Fruit fly (Drosophila melanogaster) whole organism, embryonic: ENCODE data around the gene CG32425.
A peak's percentile ranks its signal among the peaks of the same experiment; 100 is the strongest.

ENCODE experiments used
- CG10321 ChIP-seq: fragments of 200-800 bp; sonication (Bioruptor generic); IDR thresholded peaks from 2 replicates; pipeline ENCODE4 v1.3.6; 2022; ENCODE audit warnings: missing biosample characterization, missing genetic modification characterization
- CG12391 ChIP-seq: fragments of 200-800 bp; sonication (Bioruptor generic); optimal IDR thresholded peaks from 3 replicates; lab custom pipeline; 2018; ENCODE audit warnings: missing biosample characterization, mild to moderate bottlenecking, missing genetic modification characterization, moderate library complexity
- CG13296 ChIP-seq: fragments of 200-800 bp; sonication (Bioruptor generic); optimal IDR thresholded peaks from 3 replicates; lab custom pipeline; 2018; ENCODE audit warnings: missing biosample characterization, mild to moderate bottlenecking, missing genetic modification characterization
- CG14965 ChIP-seq: fragments of 200-800 bp; sonication (Bioruptor generic); optimal IDR thresholded peaks from 2 replicates; lab custom pipeline; 2016; ENCODE audit warnings: missing biosample characterization, missing genetic modification characterization, borderline replicate concordance
- CG15479 ChIP-seq: fragments of 200-800 bp; sonication (Bioruptor generic); optimal IDR thresholded peaks from 3 replicates; lab custom pipeline; 2019; ENCODE audit warnings: missing biosample characterization, mild to moderate bottlenecking, missing genetic modification characterization, moderate library complexity
- CG16815 ChIP-seq: fragments of 200-800 bp; sonication (Bioruptor generic); optimal IDR thresholded peaks from 3 replicates; lab custom pipeline; 2017; ENCODE audit warnings: missing biosample characterization, mild to moderate bottlenecking, missing genetic modification characterization
- CG2120 ChIP-seq: fragments of 200-800 bp; sonication (Bioruptor generic); optimal IDR thresholded peaks from 3 replicates; lab custom pipeline; 2016; ENCODE audit warnings: missing biosample characterization, missing genetic modification characterization
- CG2678 ChIP-seq: fragments of 200-800 bp; sonication (Bioruptor generic); optimal IDR thresholded peaks from 3 replicates; lab custom pipeline; 2019; ENCODE audit warnings: missing biosample characterization, mild to moderate bottlenecking, missing genetic modification characterization, moderate library complexity
- CG3163 ChIP-seq: fragments of 200-800 bp; sonication (Bioruptor generic); optimal IDR thresholded peaks from 3 replicates; lab custom pipeline; 2016; ENCODE audit warnings: missing biosample characterization, missing genetic modification characterization
- CG33557 ChIP-seq: fragments of 200-800 bp; sonication (Bioruptor generic); optimal IDR thresholded peaks from 2 replicates; lab custom pipeline; 2019; ENCODE audit warnings: missing biosample characterization, mild to moderate bottlenecking, missing genetic modification characterization, moderate library complexity
- CG3407 ChIP-seq: fragments of 200-800 bp; sonication (Bioruptor generic); optimal IDR thresholded peaks from 2 replicates; lab custom pipeline; 2018; ENCODE audit warnings: missing biosample characterization, mild to moderate bottlenecking, missing genetic modification characterization
- CG3995 ChIP-seq: fragments of 200-800 bp; sonication (Bioruptor generic); optimal IDR thresholded peaks from 3 replicates; lab custom pipeline; 2016; ENCODE audit warnings: missing biosample characterization, missing genetic modification characterization
- CG4854 ChIP-seq: fragments of 200-800 bp; sonication (Bioruptor generic); optimal IDR thresholded peaks from 2 replicates; lab custom pipeline; 2016; ENCODE audit warnings: missing biosample characterization, missing genetic modification characterization, inconsistent platforms
- CG7372 ChIP-seq: fragments of 200-800 bp; sonication (Bioruptor generic); IDR thresholded peaks from 2 replicates; pipeline ENCODE4 v1.3.6; 2022; ENCODE audit warnings: missing biosample characterization, missing genetic modification characterization
- CG7745 ChIP-seq: fragments of 200-800 bp; sonication (Bioruptor generic); optimal IDR thresholded peaks from 2 replicates; lab custom pipeline; 2018; ENCODE audit warnings: missing biosample characterization, mild to moderate bottlenecking, missing genetic modification characterization, moderate library complexity
- CG7987 ChIP-seq: fragments of 200-800 bp; sonication (Bioruptor generic); optimal IDR thresholded peaks from 2 replicates; lab custom pipeline; 2018; ENCODE audit warnings: missing biosample characterization, mild to moderate bottlenecking, missing genetic modification characterization, moderate library complexity
- Drgx ChIP-seq: fragments of 200-800 bp; sonication (Bioruptor generic); IDR thresholded peaks from 2 replicates; pipeline ENCODE4 v1.3.6; 2022; ENCODE audit warnings: missing biosample characterization, missing genetic modification characterization
- Hmr ChIP-seq: fragments of 200-800 bp; sonication (Bioruptor generic); optimal IDR thresholded peaks from 3 replicates; lab custom pipeline; 2017; ENCODE audit warnings: mild to moderate bottlenecking, missing biosample characterization, missing genetic modification reagents, missing genetic modification characterization
- Hr51 ChIP-seq, 2 experiments: fragments of 200-800 bp; sonication (Bioruptor generic); optimal IDR thresholded peaks; 2 replicates in 1 of 2; 3 replicates in 1 of 2; lab custom pipeline; 2016 to 2018; ENCODE audit warnings: missing biosample characterization in 2 of 2, missing genetic modification characterization in 2 of 2, mild to moderate bottlenecking in 1 of 2, moderate library complexity in 1 of 2
- MESR4 ChIP-seq: fragments of 200-800 bp; sonication (Bioruptor generic); optimal IDR thresholded peaks from 2 replicates; lab custom pipeline; 2018; ENCODE audit warnings: missing biosample characterization, mild to moderate bottlenecking, missing genetic modification characterization, moderate library complexity
- Max ChIP-seq: fragments of 200-800 bp; sonication (Bioruptor generic); optimal IDR thresholded peaks from 2 replicates; lab custom pipeline; 2016; ENCODE audit warnings: missing biosample characterization, mild to moderate bottlenecking, missing genetic modification characterization
- Med ChIP-seq: fragments of 200-800 bp; sonication (Bioruptor generic); peaks from one replicate; lab custom pipeline; 2016; ENCODE audit warnings: missing biosample characterization, missing genetic modification characterization, mild to moderate bottlenecking, inconsistent platforms, moderate library complexity
- Neu2 ChIP-seq: fragments of 200-800 bp; sonication (Bioruptor generic); optimal IDR thresholded peaks from 3 replicates; lab custom pipeline; 2016; ENCODE audit warnings: missing biosample characterization, missing genetic modification characterization, borderline replicate concordance
- Sox100B ChIP-seq: fragments of 200-800 bp; sonication (Bioruptor generic); optimal IDR thresholded peaks from 3 replicates; lab custom pipeline; 2018; ENCODE audit warnings: missing biosample characterization, mild to moderate bottlenecking, missing genetic modification characterization
- Sry-β ChIP-seq: fragments of 200-800 bp; sonication (Bioruptor generic); optimal IDR thresholded peaks from 2 replicates; lab custom pipeline; 2018; ENCODE audit warnings: missing biosample characterization, mild to moderate bottlenecking, missing genetic modification characterization, moderate library complexity
- Taf1 ChIP-seq: fragments of 200-800 bp; sonication (Bioruptor generic); IDR thresholded peaks from 2 replicates; pipeline ENCODE4 v1.3.6; 2022; ENCODE audit warnings: missing biosample characterization, missing genetic modification characterization
- Vsx1 ChIP-seq: fragments of 200-800 bp; sonication (Bioruptor generic); optimal IDR thresholded peaks from 2 replicates; lab custom pipeline; 2017; ENCODE audit warnings: missing biosample characterization, mild to moderate bottlenecking, missing genetic modification characterization, missing genetic modification reagents
- amos ChIP-seq: fragments of 200-800 bp; sonication (Bioruptor generic); IDR thresholded peaks from 2 replicates; pipeline ENCODE4 v1.3.6; 2022; ENCODE audit warnings: missing biosample characterization, missing genetic modification characterization; ENCODE audit not compliant: partially characterized antibody
- crp ChIP-seq, 2 experiments: fragments of 200-800 bp; sonication (Bioruptor generic); optimal IDR thresholded peaks; 2 replicates in 1 of 2; 3 replicates in 1 of 2; lab custom pipeline; 2017; ENCODE audit warnings: missing biosample characterization in 2 of 2, missing genetic modification characterization in 2 of 2, mild to moderate bottlenecking in 1 of 2, moderate library complexity in 1 of 2
- ewg ChIP-seq: fragments of 200-800 bp; sonication (Bioruptor generic); optimal IDR thresholded peaks from 3 replicates; lab custom pipeline; 2017; ENCODE audit warnings: mild to moderate bottlenecking, missing biosample characterization, missing genetic modification reagents, missing genetic modification characterization
- fd96Cb ChIP-seq: fragments of 200-800 bp; sonication (Bioruptor generic); optimal IDR thresholded peaks from 2 replicates; lab custom pipeline; 2018; ENCODE audit warnings: missing biosample characterization, mild to moderate bottlenecking, missing genetic modification characterization, moderate library complexity
- gro ChIP-seq: fragments of 200-800 bp; sonication (Bioruptor generic); optimal IDR thresholded peaks from 2 replicates; lab custom pipeline; 2016; ENCODE audit warnings: missing biosample characterization, missing genetic modification characterization
- gt ChIP-seq: fragments of 200-800 bp; sonication (Bioruptor generic); IDR thresholded peaks from 2 replicates; pipeline ENCODE4 v1.3.6; 2022; ENCODE audit warnings: missing biosample characterization, missing genetic modification characterization
- lmd ChIP-seq: fragments of 200-800 bp; sonication (Bioruptor generic); IDR thresholded peaks from 2 replicates; pipeline ENCODE4 v1.3.6; 2022; ENCODE audit warnings: missing biosample characterization, missing genetic modification characterization
- lola ChIP-seq, 3 experiments: fragments of >200 bp in 2 of 3; fragments of 200-800 bp in 1 of 3; sonication (Bioruptor generic) in 1 of 3; optimal IDR thresholded peaks; 2 replicates each; lab custom pipeline; 2017 to 2019; ENCODE audit warnings: missing biosample characterization in 3 of 3, missing genetic modification characterization in 3 of 3, mild to moderate bottlenecking in 1 of 3, moderate library complexity in 1 of 3
- sc ChIP-seq, 3 experiments: fragments of >200 bp in 2 of 3; fragments of 200-800 bp in 1 of 3; sonication (Bioruptor generic) in 1 of 3; optimal IDR thresholded peaks; 2 replicates in 2 of 3; 3 replicates in 1 of 3; lab custom pipeline; 2017; ENCODE audit warnings: mild to moderate bottlenecking in 1 of 3, missing biosample characterization in 1 of 3, missing genetic modification characterization in 1 of 3, missing genetic modification reagents in 1 of 3
- sens ChIP-seq: fragments of 200-800 bp; sonication (Bioruptor generic); peaks from one replicate; lab custom pipeline; 2016; ENCODE audit warnings: missing biosample characterization, missing genetic modification characterization
- sna ChIP-seq: fragments of 200-800 bp; sonication (Bioruptor generic); IDR thresholded peaks from 2 replicates; pipeline ENCODE4 v1.3.6; 2022; ENCODE audit warnings: missing biosample characterization, missing genetic modification characterization; ENCODE audit not compliant: partially characterized antibody
- tio ChIP-seq: fragments of 200-800 bp; sonication (Bioruptor generic); optimal IDR thresholded peaks from 2 replicates; lab custom pipeline; 2017; ENCODE audit warnings: missing biosample characterization, missing genetic modification characterization, inconsistent platforms
- trem ChIP-seq: fragments of 200-800 bp; optimal IDR thresholded peaks from 3 replicates; lab custom pipeline; 2019; ENCODE audit warnings: missing biosample characterization, mild to moderate bottlenecking, missing genetic modification characterization, moderate library complexity
- ttk ChIP-seq: fragments of 200-800 bp; sonication (Bioruptor generic); IDR thresholded peaks from 2 replicates; pipeline ENCODE4 v2.1.2; 2022; ENCODE audit warnings: missing biosample characterization, missing genetic modification characterization
- wor ChIP-seq: fragments of 200-800 bp; sonication (Bioruptor generic); IDR thresholded peaks from 2 replicates; pipeline ENCODE4 v1.3.6; 2022; ENCODE audit warnings: missing biosample characterization, missing genetic modification characterization
- zf30C ChIP-seq: fragments of 200-800 bp; sonication (Bioruptor generic); optimal IDR thresholded peaks from 3 replicates; lab custom pipeline; 2018; ENCODE audit warnings: missing biosample characterization, mild to moderate bottlenecking, missing genetic modification characterization

CG32425 gene

dm6 chr3L:20540182-20540974, 43.3 kb downstream of the CG32425 start, which contains the start of gene Rcd2 (continued):
- TF ChIP-seq sc (optimal IDR thresholded peaks at IDR 0.05; lab: Kevin White, UChicago) (no peak), sc (GFP tag; optimal IDR thresholded peaks at IDR 0.05; lab: Kevin White, UChicago) (no peak), zf30C (GFP tag; lab: Kevin White, UChicago) (no peak), CG4854 (peak; percentile 17), wor (no peak), CG7745 (no peak)

dm6 chr3L:20540975-20541951, 44.1 kb downstream of the CG32425 start:
- TF ChIP-seq Hmr (GFP tag; lab: Kevin White, UChicago) (peak; percentile 36), Med (peak; percentile 80), gro (GFP tag; lab: Kevin White, UChicago) (peak; percentile 25), CG13296 (GFP tag; lab: Kevin White, UChicago) (no peak), lmd (no peak), CG2120 (GFP tag; lab: Kevin White, UChicago) (no peak), CG7372 (no peak), crp (GFP tag; optimal IDR thresholded peaks at IDR 0.05; lab: Kevin White, UChicago) (no peak), amos (GFP tag; lab: Robert Waterston, UW) (no peak), Sry-β (no peak), CG15479 (GFP tag; lab: Kevin White, UChicago) (no peak), tio (no peak), CG7987 (GFP tag; lab: Kevin White, UChicago) (no peak), ewg (GFP tag; lab: Kevin White, UChicago) (peak; percentile 81), Sox100B (GFP tag; lab: Kevin White, UChicago) (no peak), Vsx1 (GFP tag; lab: Kevin White, UChicago) (no peak), CG12391 (tag; lab: Kevin White, UChicago) (no peak), MESR4 (GFP tag; lab: Kevin White, UChicago) (no peak), gt (GFP tag; lab: Robert Waterston, UW) (no peak), ttk (no peak), sens (GFP tag; lab: Kevin White, UChicago) (peak; percentile 86), Hr51 (GFP tag; optimal IDR thresholded peaks at IDR 0.05; lab: Kevin White, UChicago) (no peak), lola (GFP tag; optimal IDR thresholded peaks at IDR 0.05; lab: Kevin White, UChicago) (no peak), CG3407 (GFP tag; lab: Kevin White, UChicago) (no peak), trem (tag; lab: Kevin White, UChicago) (peak; percentile 7), CG14965 (GFP tag; lab: Kevin White, UChicago) (no peak), CG3995 (GFP tag; lab: Kevin White, UChicago) (peak; percentile 96), Max (no peak), CG10321 (GFP tag; lab: Robert Waterston, UW) (no peak), CG2678 (no peak), Neu2 (GFP tag; lab: Kevin White, UChicago) (no peak), CG16815 (GFP tag; lab: Kevin White, UChicago) (no peak), CG3163 (GFP tag; lab: Kevin White, UChicago) (peak; percentile 28), sna (GFP tag; lab: Robert Waterston, UW) (0 out of 2 replicates have a peak, but pooled peaks have one; percentile 15), fd96Cb (tag; lab: Kevin White, UChicago) (no peak), Drgx (no peak), Taf1 (no peak), CG33557 (GFP tag; lab: Kevin White, UChicago) (no peak)
